Worm (Caenorhabditis elegans) whole organism, early embryonic: Measurements from ENCODE around the gene ubc-6.

Experiments
- F13C5.2 ChIP-seq: sonication (generic microtip); optimal IDR thresholded peaks from 2 replicates; lab custom pipeline; 2017; ENCODE audit warnings: mild to moderate bottlenecking, missing genetic modification characterization, inconsistent platforms, missing compliant biosample characterization
- aly-1 ChIP-seq: sonication (generic microtip); optimal IDR thresholded peaks from 2 replicates; lab custom pipeline; 2016; ENCODE audit warnings: missing genetic modification characterization, missing compliant biosample characterization
- ama-1 ChIP-seq: fragments of 150-350 bp; optimal IDR thresholded peaks from 2 replicates; lab custom pipeline; 2014
- ceh-13 ChIP-seq: fragments of 200-800 bp; sonication (Bioruptor generic); optimal IDR thresholded peaks from 2 replicates; lab custom pipeline; 2018; ENCODE audit warnings: mild to moderate bottlenecking, missing genetic modification characterization, missing compliant biosample characterization
- ceh-36 ChIP-seq: sonication (generic microtip); optimal IDR thresholded peaks from 2 replicates; lab custom pipeline; 2016; ENCODE audit warnings: missing genetic modification characterization, inconsistent platforms, missing compliant biosample characterization
- flt-1 ChIP-seq: fragments of 200-800 bp; sonication (Bioruptor generic); IDR thresholded peaks from 2 replicates; pipeline ENCODE4 v1.3.6; 2022; ENCODE audit warnings: missing genetic modification characterization, missing compliant biosample characterization
- hmg-4 ChIP-seq: fragments of 200-800 bp; sonication (Bioruptor generic); optimal IDR thresholded peaks from 2 replicates; lab custom pipeline; 2018; ENCODE audit warnings: mild to moderate bottlenecking, missing genetic modification characterization, missing compliant biosample characterization
- hnd-1 ChIP-seq: sonication (generic microtip); optimal IDR thresholded peaks from 2 replicates; lab custom pipeline; 2016; ENCODE audit warnings: missing genetic modification characterization, missing compliant biosample characterization
- pes-1 ChIP-seq: fragments of 200-800 bp; sonication (Bioruptor generic); IDR thresholded peaks from 2 replicates; pipeline ENCODE4 v1.3.6; 2022; ENCODE audit warnings: missing genetic modification reagents, missing genetic modification characterization, missing compliant biosample characterization
- scrt-1 ChIP-seq: fragments of 200-800 bp; sonication (Bioruptor generic); IDR thresholded peaks from 2 replicates; pipeline ENCODE4 v1.3.6; 2022; ENCODE audit warnings: missing genetic modification characterization, missing compliant biosample characterization
- sea-1 ChIP-seq: fragments of 200-800 bp; sonication (Bioruptor generic); conservative IDR thresholded peaks from 2 replicates; pipeline ENCODE4 v1.3.6; 2022; ENCODE audit warnings: missing genetic modification characterization, missing compliant biosample characterization
- tbx-11 ChIP-seq: fragments of 200-800 bp; sonication (Bioruptor generic); IDR thresholded peaks from 2 replicates; pipeline ENCODE4 v1.3.6; 2022; ENCODE audit warnings: missing genetic modification characterization, missing compliant biosample characterization
- tbx-37 ChIP-seq: fragments of 200-800 bp; sonication (Bioruptor generic); conservative IDR thresholded peaks from 2 replicates; pipeline ENCODE4 v1.3.6; 2022; ENCODE audit warnings: missing genetic modification reagents, missing genetic modification characterization, missing compliant biosample characterization

ce11 chrII:7499390-7499789 lies 20.4 kb downstream of the ubc-6 start, which contains the start of gene srab-14:
- TF ChIP-seq aly-1 (tag; lab: Kevin White, UChicago) (no peak), scrt-1 (GFP tag; lab: Robert Waterston, UW) (no peak), tbx-11 (GFP tag; lab: Robert Waterston, UW) (no peak), sea-1 (GFP tag; lab: Robert Waterston, UW) (no peak), tbx-37 (GFP tag; lab: Robert Waterston, UW) (no peak), ceh-13 (GFP tag; lab: Kevin White, UChicago) (no peak), flt-1 (no peak), ama-1 (no peak), pes-1 (no peak), hmg-4 (GFP tag; lab: Kevin White, UChicago) (no peak), F13C5.2 (tag; lab: Kevin White, UChicago) (no peak), hnd-1 (no peak), ceh-36 (tag; lab: Kevin White, UChicago) (no peak)
